Fruit fly (Drosophila melanogaster) whole organism, embryonic: ENCODE data around the gene hbt.

ENCODE experiments used
- Abd-B ChIP-seq: fragments of 200-800 bp; sonication (Bioruptor generic); optimal IDR thresholded peaks from 2 replicates; lab custom pipeline; 2018; ENCODE audit warnings: missing biosample characterization, mild to moderate bottlenecking, missing genetic modification characterization, moderate library complexity
- B-H2 ChIP-seq: fragments of 200-800 bp; sonication (Bioruptor generic); optimal IDR thresholded peaks from 2 replicates; lab custom pipeline; 2018; ENCODE audit warnings: missing biosample characterization, mild to moderate bottlenecking, missing genetic modification characterization
- Blimp-1 ChIP-seq: fragments of 200-800 bp; sonication (Bioruptor generic); optimal IDR thresholded peaks from 3 replicates; lab custom pipeline; 2018; ENCODE audit warnings: missing biosample characterization, missing genetic modification characterization, mild to moderate bottlenecking, moderate library complexity, missing genetic modification reagents
- CG12299 ChIP-seq: fragments of 200-800 bp; sonication (Bioruptor generic); optimal IDR thresholded peaks from 2 replicates; lab custom pipeline; 2018; ENCODE audit warnings: missing biosample characterization, mild to moderate bottlenecking, missing genetic modification characterization
- CG12391 ChIP-seq: fragments of 200-800 bp; sonication (Bioruptor generic); optimal IDR thresholded peaks from 3 replicates; lab custom pipeline; 2018; ENCODE audit warnings: missing biosample characterization, mild to moderate bottlenecking, missing genetic modification characterization, moderate library complexity
- CG15514 ChIP-seq: fragments of 200-800 bp; sonication (Bioruptor generic); optimal IDR thresholded peaks from 3 replicates; lab custom pipeline; 2017; ENCODE audit warnings: missing biosample characterization, missing genetic modification characterization, mild to moderate bottlenecking, moderate library complexity, missing genetic modification reagents
- CG16863 ChIP-seq: fragments of 200-800 bp; sonication (Bioruptor generic); optimal IDR thresholded peaks from 3 replicates; lab custom pipeline; 2016; ENCODE audit warnings: missing biosample characterization, missing genetic modification characterization
- CG4282 ChIP-seq: fragments of 200-800 bp; sonication (Bioruptor generic); optimal IDR thresholded peaks from 2 replicates; lab custom pipeline; 2016; ENCODE audit warnings: missing biosample characterization, missing genetic modification characterization
- CG4360 ChIP-seq: fragments of 200-800 bp; sonication (Bioruptor generic); IDR thresholded peaks from 2 replicates; pipeline ENCODE4 v1.3.6; 2022; ENCODE audit warnings: missing biosample characterization, missing genetic modification characterization
- CG6254 ChIP-seq: fragments of 200-800 bp; sonication (Bioruptor generic); optimal IDR thresholded peaks from 3 replicates; lab custom pipeline; 2017; ENCODE audit warnings: mild to moderate bottlenecking, missing biosample characterization, missing genetic modification reagents, missing genetic modification characterization
- CG7372 ChIP-seq: fragments of 200-800 bp; sonication (Bioruptor generic); IDR thresholded peaks from 2 replicates; pipeline ENCODE4 v1.3.6; 2022; ENCODE audit warnings: missing biosample characterization, missing genetic modification characterization
- CG8478 ChIP-seq: fragments of >200 bp; optimal IDR thresholded peaks from 2 replicates; lab custom pipeline; 2018
- CG8924 ChIP-seq: fragments of 200-800 bp; optimal IDR thresholded peaks from 3 replicates; lab custom pipeline; 2019; ENCODE audit warnings: missing biosample characterization, mild to moderate bottlenecking, missing genetic modification characterization, moderate library complexity
- CG9797 ChIP-seq: fragments of 200-800 bp; sonication (Bioruptor generic); optimal IDR thresholded peaks from 3 replicates; lab custom pipeline; 2018; ENCODE audit warnings: missing biosample characterization, mild to moderate bottlenecking, missing genetic modification characterization
- CTCF ChIP-seq: fragments of 200-800 bp; sonication (Bioruptor generic); optimal IDR thresholded peaks from 2 replicates; lab custom pipeline; 2017; ENCODE audit warnings: missing biosample characterization, mild to moderate bottlenecking, missing genetic modification characterization, moderate library complexity
- Dref ChIP-seq: fragments of 200-800 bp; sonication (Bioruptor generic); IDR thresholded peaks from 2 replicates; pipeline ENCODE4 v1.3.6; 2022; ENCODE audit warnings: missing biosample characterization, missing genetic modification characterization
- Ets65A ChIP-seq: fragments of 200-800 bp; sonication (Bioruptor generic); peaks from one replicate; lab custom pipeline; 2016; ENCODE audit warnings: missing biosample characterization, missing genetic modification characterization
- Jarid2 ChIP-seq: fragments of 200-800 bp; sonication (Bioruptor generic); optimal IDR thresholded peaks from 3 replicates; lab custom pipeline; 2017; ENCODE audit warnings: mild to moderate bottlenecking, missing biosample characterization, missing genetic modification reagents, missing genetic modification characterization
- MBD-R2 ChIP-seq: fragments of 200-800 bp; sonication (Bioruptor generic); IDR thresholded peaks from 2 replicates; pipeline ENCODE4 v1.3.6; 2022; ENCODE audit warnings: missing biosample characterization, missing genetic modification characterization
- MESR4 ChIP-seq: fragments of 200-800 bp; sonication (Bioruptor generic); optimal IDR thresholded peaks from 2 replicates; lab custom pipeline; 2018; ENCODE audit warnings: missing biosample characterization, mild to moderate bottlenecking, missing genetic modification characterization, moderate library complexity
- Mes4 ChIP-seq: fragments of 200-800 bp; sonication (Bioruptor generic); optimal IDR thresholded peaks from 2 replicates; lab custom pipeline; 2016; ENCODE audit warnings: missing biosample characterization, missing genetic modification characterization
- NC2β ChIP-seq: fragments of 200-800 bp; sonication (Bioruptor generic); optimal IDR thresholded peaks from 2 replicates; lab custom pipeline; 2016; ENCODE audit warnings: missing biosample characterization, missing genetic modification characterization
- Sox100B ChIP-seq: fragments of 200-800 bp; sonication (Bioruptor generic); optimal IDR thresholded peaks from 3 replicates; lab custom pipeline; 2018; ENCODE audit warnings: missing biosample characterization, mild to moderate bottlenecking, missing genetic modification characterization
- Stat92E ChIP-seq, 3 experiments: fragments of >200 bp in 2 of 3; fragments of 200-800 bp in 1 of 3; sonication (Bioruptor generic) in 1 of 3; optimal IDR thresholded peaks; 2 replicates each; lab custom pipeline; 2017 to 2019; ENCODE audit warnings: missing biosample characterization in 3 of 3, missing genetic modification characterization in 3 of 3, mild to moderate bottlenecking in 1 of 3, moderate library complexity in 1 of 3
- Trl ChIP-seq, 3 experiments: fragments of >200 bp in 2 of 3; fragments of 200-800 bp in 1 of 3; sonication (Bioruptor generic) in 1 of 3; optimal IDR thresholded peaks; 2 replicates in 1 of 3; 3 replicates in 2 of 3; lab custom pipeline; 2016 to 2017; ENCODE audit warnings: missing biosample characterization in 1 of 3, missing genetic modification characterization in 1 of 3
- ato ChIP-seq: fragments of 200-800 bp; sonication (Bioruptor generic); IDR thresholded peaks from 2 replicates; pipeline ENCODE4 v1.3.6; 2022; ENCODE audit warnings: missing biosample characterization, missing genetic modification characterization; ENCODE audit not compliant: partially characterized antibody
- az2 ChIP-seq: fragments of 200-800 bp; sonication (Bioruptor generic); optimal IDR thresholded peaks from 3 replicates; lab custom pipeline; 2016; ENCODE audit warnings: missing biosample characterization, missing genetic modification characterization
- br ChIP-seq: fragments of >200 bp; optimal IDR thresholded peaks from 2 replicates; lab custom pipeline; 2017
- cg ChIP-seq: fragments of 200-800 bp; sonication (Bioruptor generic); optimal IDR thresholded peaks from 3 replicates; lab custom pipeline; 2019; ENCODE audit warnings: missing biosample characterization, mild to moderate bottlenecking, missing genetic modification characterization, moderate library complexity
- chinmo ChIP-seq: fragments of 200-800 bp; sonication (Bioruptor generic); IDR thresholded peaks from 4 replicates; pipeline ENCODE4 v1.3.6; 2022; ENCODE audit warnings: missing biosample characterization, missing genetic modification characterization; ENCODE audit not compliant: partially characterized antibody
- gt ChIP-seq: fragments of 200-800 bp; sonication (Bioruptor generic); IDR thresholded peaks from 2 replicates; pipeline ENCODE4 v1.3.6; 2022; ENCODE audit warnings: missing biosample characterization, missing genetic modification characterization
- ham ChIP-seq: fragments of 200-800 bp; sonication (Bioruptor generic); IDR thresholded peaks from 2 replicates; pipeline ENCODE4 v1.3.6; 2022; ENCODE audit warnings: missing biosample characterization, missing genetic modification characterization
- jigr1 ChIP-seq: fragments of 200-800 bp; sonication (Bioruptor generic); IDR thresholded peaks from 3 replicates; pipeline ENCODE4 v1.3.6; 2022; ENCODE audit warnings: missing biosample characterization, missing genetic modification characterization
- lbe ChIP-seq: fragments of 200-800 bp; sonication (Bioruptor generic); optimal IDR thresholded peaks from 2 replicates; lab custom pipeline; 2016; ENCODE audit warnings: missing biosample characterization, mild to moderate bottlenecking, missing genetic modification characterization
- onecut ChIP-seq: fragments of 200-800 bp; sonication (Bioruptor generic); IDR thresholded peaks from 2 replicates; pipeline ENCODE4 v1.3.6; 2022; ENCODE audit warnings: missing biosample characterization, missing genetic modification characterization
- p53 ChIP-seq: fragments of 200-800 bp; sonication (Bioruptor generic); optimal IDR thresholded peaks from 2 replicates; lab custom pipeline; 2016; ENCODE audit warnings: missing biosample characterization, missing genetic modification characterization
- sens ChIP-seq: fragments of 200-800 bp; sonication (Bioruptor generic); peaks from one replicate; lab custom pipeline; 2016; ENCODE audit warnings: missing biosample characterization, missing genetic modification characterization
- toy ChIP-seq: fragments of 200-800 bp; sonication (Bioruptor generic); IDR thresholded peaks from 2 replicates; pipeline ENCODE4 v1.3.6; 2022; ENCODE audit warnings: missing biosample characterization, missing genetic modification characterization
- trh ChIP-seq: fragments of 200-800 bp; sonication (Bioruptor generic); optimal IDR thresholded peaks from 2 replicates; lab custom pipeline; 2016; ENCODE audit warnings: missing biosample characterization, missing genetic modification characterization
- tup ChIP-seq: fragments of 200-800 bp; sonication (Bioruptor generic); optimal IDR thresholded peaks from 2 replicates; lab custom pipeline; 2016; ENCODE audit warnings: missing biosample characterization, mild to moderate bottlenecking, missing genetic modification characterization, moderate library complexity
- z ChIP-seq: fragments of 200-800 bp; sonication (Bioruptor generic); IDR thresholded peaks from 3 replicates; pipeline ENCODE4 v1.3.6; 2022; ENCODE audit warnings: missing biosample characterization, missing genetic modification characterization

hbt gene

DNA sequence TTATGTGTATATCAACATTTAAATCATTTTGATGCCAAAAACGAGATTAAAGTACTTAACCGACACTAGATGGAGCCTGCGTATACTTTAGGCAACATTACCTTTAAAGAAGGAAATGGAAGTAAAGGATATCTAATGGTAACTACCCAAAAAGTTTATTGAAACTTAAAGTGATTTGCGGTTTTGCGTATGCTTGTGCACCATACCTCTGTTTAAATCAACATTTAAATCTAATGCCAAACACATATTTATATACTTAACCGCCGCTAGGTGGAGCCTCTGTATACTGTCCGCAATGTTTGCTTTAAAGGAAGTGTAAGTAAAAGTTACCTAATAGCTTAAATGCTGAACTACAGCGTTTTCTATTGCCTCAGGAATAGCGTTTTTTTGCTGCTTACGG is 5.1 kb downstream of the hbt start:
- TF ChIP-seq CTCF (GFP tag; lab: Kevin White, UChicago) (peak; percentile 85), gt (GFP tag; lab: Robert Waterston, UW) (no peak)

DNA sequence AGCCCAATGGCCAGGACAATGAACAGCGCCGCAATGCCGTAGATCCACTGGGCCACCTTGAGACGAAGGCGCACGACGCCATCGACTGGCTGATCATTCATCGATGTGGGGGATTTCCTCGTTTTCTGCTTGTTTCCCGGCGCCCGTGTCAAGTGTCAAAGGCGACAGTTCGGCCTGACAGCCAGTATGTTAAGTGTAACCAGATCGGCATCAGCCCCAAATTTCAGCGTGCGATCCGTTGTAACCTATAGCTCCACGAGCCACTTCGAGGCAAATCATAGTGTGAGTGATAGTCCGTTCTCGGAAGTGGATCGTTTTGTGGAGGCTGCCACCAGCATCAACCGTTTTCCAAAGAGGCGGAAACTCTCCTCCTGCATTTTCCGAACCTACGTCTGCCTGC is 24.3 kb downstream of the hbt start, which contains the start of gene CG43779:
TSS of gene CG43779 (minus strand) at position 101 of the 400 bp plus-strand sequence.
- TF ChIP-seq br (lab: Kevin White, UChicago) (no peak), az2 (GFP tag; lab: Kevin White, UChicago) (no peak), lbe (no peak), ato (GFP tag; lab: Robert Waterston, UW) (no peak), Dref (GFP tag; lab: Robert Waterston, UW) (0 out of 2 replicates have a peak, but pooled peaks have one; percentile 1), CG9797 (GFP tag; lab: Kevin White, UChicago) (no peak)

DNA sequence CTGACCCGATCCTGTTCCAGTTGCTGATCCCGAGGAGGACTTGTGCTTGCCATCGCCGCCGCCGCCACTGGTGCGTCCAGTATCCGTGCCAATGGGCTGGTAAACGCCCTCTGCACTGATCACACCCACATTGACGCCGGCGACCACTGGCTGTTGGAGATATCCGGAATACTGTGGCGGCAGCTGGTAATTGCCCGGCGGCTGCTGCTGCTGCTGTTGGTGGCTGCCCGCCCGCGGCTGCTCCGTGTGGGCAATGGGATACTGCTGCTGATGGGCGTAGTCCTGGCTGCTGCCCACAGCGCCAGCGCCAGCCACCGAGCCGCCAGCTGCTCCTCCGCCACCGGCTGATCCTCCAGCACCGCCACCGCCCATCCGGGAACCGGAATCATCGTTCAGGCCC is 25.9 kb downstream of the hbt start:
- TF ChIP-seq CG8478 (lab: Kevin White, UChicago) = peak; percentile 24
- peak; percentile 40 for TF ChIP-seq sens (GFP tag; lab: Kevin White, UChicago)
- no peak for TF ChIP-seq ham
- peak; percentile 93 for TF ChIP-seq Ets65A (GFP tag; lab: Kevin White, UChicago)

DNA sequence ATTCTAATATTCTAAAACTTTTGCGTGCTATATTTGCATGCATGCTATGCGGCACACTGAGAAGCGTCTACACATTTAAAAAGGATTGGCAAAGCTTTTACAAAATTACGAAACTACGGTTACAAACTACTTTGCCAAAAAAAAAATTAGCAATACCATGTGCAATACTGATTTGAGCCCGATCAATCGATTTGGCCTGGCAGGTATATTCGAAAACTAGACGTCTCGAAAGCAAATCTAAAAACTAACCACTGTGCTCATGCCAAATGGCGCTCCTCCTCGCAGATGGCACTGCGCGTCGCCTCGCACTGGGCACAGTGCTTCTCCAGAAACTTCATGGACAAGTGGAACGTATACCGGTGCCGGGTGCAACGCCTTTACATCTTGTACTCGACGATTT is 26.4 kb downstream of the hbt start, which contains the start of gene CG16825:
TSS of gene CG16825 (plus strand) at position 301 of the 400 bp plus-strand sequence.
- no peak for TF ChIP-seq sens (GFP tag; lab: Kevin White, UChicago)
- no peak for TF ChIP-seq NC2β
- TF ChIP-seq p53 = no peak
- TF ChIP-seq z = no peak
- TF ChIP-seq CG4282 = no peak
- no peak for TF ChIP-seq CG7372 (GFP tag; lab: Robert Waterston, UW)
- TF ChIP-seq CG12391 (tag; lab: Kevin White, UChicago) = no peak
- TF ChIP-seq B-H2 (GFP tag; lab: Kevin White, UChicago) = no peak
- no peak for TF ChIP-seq Abd-B
- TF ChIP-seq Mes4 (GFP tag; lab: Kevin White, UChicago) = no peak
- no peak for TF ChIP-seq MESR4 (GFP tag; lab: Kevin White, UChicago)
- TF ChIP-seq CG15514 (GFP tag; lab: Kevin White, UChicago) = no peak
- TF ChIP-seq jigr1 (GFP tag; lab: Robert Waterston, UW) = no peak
- no peak for TF ChIP-seq CG8924 (tag; lab: Kevin White, UChicago)

DNA sequence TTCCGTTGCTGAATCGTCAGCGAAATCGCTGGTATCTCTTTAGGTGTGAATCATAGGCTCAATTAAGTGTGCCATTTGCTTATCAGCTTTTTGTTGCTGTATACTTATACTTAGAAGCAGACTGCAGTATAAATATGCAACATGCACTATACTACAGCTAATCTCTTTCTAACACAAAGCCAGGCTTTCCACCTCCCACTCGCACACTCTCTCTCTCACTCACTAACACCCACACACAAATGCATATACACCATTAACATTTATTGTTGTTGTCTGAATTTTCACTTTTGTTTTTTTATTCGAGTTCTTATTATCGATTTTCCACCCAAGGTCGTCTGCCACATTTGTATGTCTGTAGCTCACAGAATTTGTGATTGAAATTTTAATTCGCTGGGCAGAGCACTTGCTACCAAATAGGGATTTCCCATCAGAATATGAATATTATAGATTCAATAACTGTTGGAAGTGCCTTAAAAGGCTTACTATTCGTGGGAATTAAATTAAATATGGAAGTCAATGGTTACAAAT is 34.2 kb downstream of the hbt start:
- TF ChIP-seq Stat92E (GFP tag; optimal IDR thresholded peaks at IDR 0.05; lab: Kevin White, UChicago) = peak in 1 of 3 experiments; percentile 58
- 0 out of 2 replicates have a peak, but pooled peaks have one; percentile 10 for TF ChIP-seq MBD-R2 (GFP tag; lab: Robert Waterston, UW)
- TF ChIP-seq CG4360 (GFP tag; lab: Robert Waterston, UW) = peak; percentile 38; the same call in 1 of the 2 replicates
- peak; percentile 89 for TF ChIP-seq Blimp-1
- peak; percentile 92 for TF ChIP-seq onecut (GFP tag; lab: Robert Waterston, UW)
- TF ChIP-seq tup (GFP tag; lab: Kevin White, UChicago) = no peak
- TF ChIP-seq cg (GFP tag; lab: Kevin White, UChicago) = peak; percentile 49
- TF ChIP-seq trh (GFP tag; lab: Kevin White, UChicago) = no peak
- 0 out of 4 replicates have a peak, but pooled peaks have one; percentile 21 for TF ChIP-seq chinmo
- no peak for TF ChIP-seq CG16863 (GFP tag; lab: Kevin White, UChicago)
- TF ChIP-seq CG6254 (GFP tag; lab: Kevin White, UChicago) = no peak
- TF ChIP-seq Jarid2 (GFP tag; lab: Kevin White, UChicago) = no peak
- TF ChIP-seq Trl (optimal IDR thresholded peaks at IDR 0.05; lab: Kevin White, UChicago) = peak in 1 of 2 experiments; percentile 16
- TF ChIP-seq Trl (GFP tag; optimal IDR thresholded peaks at IDR 0.05; lab: Kevin White, UChicago) = no peak
- no peak for TF ChIP-seq CG12299 (tag; lab: Kevin White, UChicago)
- TF ChIP-seq toy (GFP tag; lab: Robert Waterston, UW) = no peak
- no peak for TF ChIP-seq Sox100B
